Fruit fly (Drosophila melanogaster): ENCODE measurements around the gene CG43672.

Gene CG43672

dm6 chrX:15772663-15773062 lies at the start of gene CG43672:
TSS of gene CG43672 (plus strand) at chrX:15772963.
- no peak for TF ChIP-seq CG17801 (GFP tag; optimal IDR thresholded peaks at IDR 0.05; ENCODE audit: partially characterized antibody)

dm6 chrX:15731968-15732367 lies 40.8 kb upstream of the CG43672 start, which contains the start of gene CG8191:
TSS of gene CG8191 (plus strand) at chrX:15732178.
- TF ChIP-seq CG17801 (GFP tag; optimal IDR thresholded peaks at IDR 0.05; ENCODE audit: partially characterized antibody) = no peak

dm6 chrX:15733192-15733892 lies 39.4 kb upstream of the CG43672 start:
- TF ChIP-seq CG17801 (GFP tag; optimal IDR thresholded peaks at IDR 0.05; ENCODE audit: partially characterized antibody) = no peak

dm6 chrX:15733995-15734394 lies 38.8 kb upstream of the CG43672 start, which contains the start of the genes CG12379 and MagR:
TSS of gene CG12379 (minus strand) at chrX:15733996.
TSS of gene MagR (plus strand) at chrX:15734270.
- TF ChIP-seq CG17801 (GFP tag; optimal IDR thresholded peaks at IDR 0.05; ENCODE audit: partially characterized antibody) = peak; percentile 66

dm6 chrX:15737110-15737509 lies 35.7 kb upstream of the CG43672 start, which contains the start of gene Arp6:
TSS of gene Arp6 (minus strand) at chrX:15737120.
- peak; percentile 17 for TF ChIP-seq CG17801 (GFP tag; optimal IDR thresholded peaks at IDR 0.05; ENCODE audit: partially characterized antibody)

dm6 chrX:15738890-15739550 lies 33.7 kb upstream of the CG43672 start, which contains the start of the genes CG11679 and CG8206:
TSS of gene CG11679 (minus strand) at chrX:15738954.
TSS of gene CG8206 (plus strand) at chrX:15739230.
- TF ChIP-seq CG17801 (GFP tag; optimal IDR thresholded peaks at IDR 0.05; ENCODE audit: partially characterized antibody) = peak; percentile 79

DNA sequence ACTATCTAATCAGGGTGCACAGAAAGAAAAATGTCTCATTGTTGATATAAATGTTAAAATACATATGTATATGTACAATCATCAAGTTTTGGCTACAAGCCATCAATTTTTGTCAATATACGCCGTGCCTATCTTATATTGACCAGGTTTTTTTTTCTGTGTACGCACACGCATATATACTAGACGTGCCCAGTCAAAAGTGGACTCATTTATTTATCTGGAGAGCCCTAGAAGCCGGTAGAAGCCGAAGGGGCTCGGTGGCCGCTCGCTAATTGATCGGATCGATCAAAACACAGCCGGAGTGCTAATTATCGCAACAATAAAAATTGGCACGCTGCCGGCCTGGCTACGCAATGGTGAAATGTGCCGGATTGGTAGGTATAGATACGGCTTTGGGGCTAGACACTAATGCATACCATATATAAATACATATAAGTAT lies 32.5 kb upstream of the CG43672 start:
- peak; percentile 8 for TF ChIP-seq CG17801 (GFP tag; optimal IDR thresholded peaks at IDR 0.05; ENCODE audit: partially characterized antibody)

DNA sequence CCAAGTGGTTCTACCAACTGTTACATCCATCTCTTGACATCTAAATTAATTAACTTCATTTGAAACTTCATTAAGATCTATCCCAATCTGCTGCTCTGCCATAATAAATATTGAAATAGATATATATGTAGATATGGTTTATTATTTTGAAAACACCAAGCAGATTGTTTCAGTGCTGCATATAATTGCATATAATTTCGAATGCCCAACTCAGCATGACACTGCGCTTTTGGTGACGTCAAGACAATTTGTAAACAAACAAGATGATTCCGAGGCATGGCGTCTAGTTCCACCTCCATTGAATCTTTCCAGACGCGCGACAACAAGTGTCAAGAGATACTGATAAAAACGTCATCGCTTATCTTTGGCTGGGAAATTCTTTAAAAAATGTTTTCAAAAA lies 31.9 kb upstream of the CG43672 start:
- TF ChIP-seq CG17801 (GFP tag; optimal IDR thresholded peaks at IDR 0.05; ENCODE audit: partially characterized antibody) = no peak

dm6 chrX:15745905-15746681 lies 26.7 kb upstream of the CG43672 start, which contains the start of the genes CG8944 and CCT6:
TSS of gene CG8944 (minus strand) at chrX:15746231.
TSS of gene CCT6 (plus strand) at chrX:15746648.
- peak; percentile 8 for TF ChIP-seq CG17801 (GFP tag; optimal IDR thresholded peaks at IDR 0.05; ENCODE audit: partially characterized antibody)

dm6 chrX:15746682-15747196 lies 26.0 kb upstream of the CG43672 start:
- TF ChIP-seq CG17801 (GFP tag; optimal IDR thresholded peaks at IDR 0.05; ENCODE audit: partially characterized antibody) = no peak

- peak; percentile 52 for TF ChIP-seq CG17801 (GFP tag; optimal IDR thresholded peaks at IDR 0.05; ENCODE audit: partially characterized antibody)
Measured at dm6 chrX:15748945-15749344, 23.8 kb upstream of the CG43672 start, which contains the start of gene Mvd. TSS of gene Mvd (plus strand) at chrX:15749166.

DNA sequence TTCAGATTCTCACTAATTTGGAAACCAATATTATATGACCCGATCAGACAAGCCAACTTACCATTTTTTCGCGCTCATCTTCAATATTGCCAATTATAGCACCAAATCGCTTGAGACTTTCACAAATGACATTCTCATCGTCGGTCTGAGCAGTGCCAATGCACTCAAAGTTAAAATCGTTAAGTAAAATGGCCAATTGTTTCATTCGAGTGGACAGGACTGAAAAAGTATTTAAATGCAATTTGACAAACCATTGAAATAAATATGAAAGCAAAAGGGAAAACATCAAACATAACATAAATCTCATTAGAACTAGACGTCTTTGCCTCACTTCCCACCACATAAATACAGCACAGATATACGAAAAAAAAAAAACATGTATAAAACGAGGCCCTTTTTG lies 16.7 kb upstream of the CG43672 start, which contains the start of gene CG8260:
TSS of gene CG8260 (plus strand) at position 301 of the 400 bp plus-strand sequence.
- TF ChIP-seq CG17801 (GFP tag; optimal IDR thresholded peaks at IDR 0.05; ENCODE audit: partially characterized antibody) = no peak

dm6 chrX:15758692-15759240 lies 14.0 kb upstream of the CG43672 start:
- no peak for TF ChIP-seq CG17801 (GFP tag; optimal IDR thresholded peaks at IDR 0.05; ENCODE audit: partially characterized antibody)

DNA sequence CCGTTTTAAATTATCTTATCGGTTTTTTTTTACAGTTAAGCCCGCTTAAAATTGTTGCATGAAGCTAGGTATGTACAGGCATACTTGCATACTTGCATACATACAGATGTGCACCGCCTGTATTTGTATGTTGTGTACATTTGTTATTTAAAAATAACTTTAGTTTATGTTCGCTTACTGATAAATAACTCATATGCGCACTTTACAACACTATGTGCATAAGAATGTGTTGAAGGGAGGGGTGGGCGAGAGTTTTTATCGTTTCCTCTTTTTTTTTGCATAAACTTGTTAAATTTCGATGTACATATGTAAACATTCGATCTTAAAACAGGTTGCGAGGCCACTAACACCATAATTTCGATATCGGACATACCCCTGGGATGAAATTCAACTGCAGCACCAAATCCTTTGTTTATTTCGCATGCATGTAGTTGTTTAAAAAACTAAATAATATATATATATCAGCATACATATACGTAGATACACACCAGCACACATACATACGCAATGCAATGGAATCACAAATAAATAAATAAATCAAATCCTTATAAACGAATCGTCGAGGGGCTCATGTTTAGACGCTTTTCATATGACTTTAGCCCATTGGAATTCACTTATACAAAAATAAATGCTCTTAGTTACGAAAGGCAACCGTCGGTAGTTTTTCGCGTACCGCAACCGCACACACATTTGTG lies 12.9 kb upstream of the CG43672 start:
- TF ChIP-seq CG17801 (GFP tag; optimal IDR thresholded peaks at IDR 0.05; ENCODE audit: partially characterized antibody) = peak; percentile 1

Measured in ovary, adult (tissue).